Fruit fly (Drosophila melanogaster): Measurements from ENCODE around the gene CG44153.

CG44153 gene

dm6 chr2L:10026376-10026775 is 153.7 kb downstream of the CG44153 start, which contains the start of gene CG13127:
Gene CG13127, plus strand, starts transcription at chr2L:10026676.
- TF ChIP-seq bsh (GFP tag; optimal IDR thresholded peaks at IDR 0.05) (no peak), CG11247 (GFP tag; IDR thresholded peaks at IDR 0.05) (no peak), Atf3 (GFP tag; optimal IDR thresholded peaks at IDR 0.05) (no peak), CG14965 (GFP tag; optimal IDR thresholded peaks at IDR 0.05; ENCODE audit: borderline replicate concordance) (no peak), Sry-δ (GFP tag; optimal IDR thresholded peaks at IDR 0.05) (no peak), chif (GFP tag; optimal IDR thresholded peaks at IDR 0.05) (no peak), Neu2 (GFP tag; optimal IDR thresholded peaks at IDR 0.05; ENCODE audit: borderline replicate concordance) (no peak), CG18764 (GFP tag; optimal IDR thresholded peaks at IDR 0.05) (no peak), grau (tag; optimal IDR thresholded peaks at IDR 0.05) (no peak), Poxn (GFP tag; IDR thresholded peaks at IDR 0.05) (no peak), CG1832 (GFP tag; optimal IDR thresholded peaks at IDR 0.05) (no peak), CG4820 (GFP tag; optimal IDR thresholded peaks at IDR 0.05) (no peak), lola (GFP tag; optimal IDR thresholded peaks at IDR 0.05) (no peak), Ravus (GFP tag; IDR thresholded peaks at IDR 0.05) (no peak), yki (optimal IDR thresholded peaks at IDR 0.05) (no peak), ems (GFP tag; optimal IDR thresholded peaks at IDR 0.05) (no peak), Ptx1 (GFP tag; IDR thresholded peaks at IDR 0.05) (no peak), CG43689 (GFP tag; IDR thresholded peaks at IDR 0.05) (no peak), CG13775 (GFP tag; optimal IDR thresholded peaks at IDR 0.05) (no peak)

- no peak for TF ChIP-seq B-H1 (GFP tag; IDR thresholded peaks at IDR 0.05)
- no peak for TF ChIP-seq Dfd (GFP tag; optimal IDR thresholded peaks at IDR 0.05)
- TF ChIP-seq kah (GFP tag; optimal IDR thresholded peaks at IDR 0.05), result no peak
- TF ChIP-seq HHEX (GFP tag; optimal IDR thresholded peaks at IDR 0.05), result no peak
- no peak for TF ChIP-seq wor (GFP tag; IDR thresholded peaks at IDR 0.05)
- TF ChIP-seq fd102C (GFP tag; optimal IDR thresholded peaks at IDR 0.05), result no peak
- TF ChIP-seq cas (GFP tag; IDR thresholded peaks at IDR 0.05), result no peak
- no peak for TF ChIP-seq kay (GFP tag; optimal IDR thresholded peaks at IDR 0.05)
- TF ChIP-seq CG8765 (GFP tag; IDR thresholded peaks at IDR 0.05), result no peak
- TF ChIP-seq CG8290 (GFP tag; optimal IDR thresholded peaks at IDR 0.05), result no peak
- no peak for TF ChIP-seq CG8290 (tag; optimal IDR thresholded peaks at IDR 0.05)
- no peak for TF ChIP-seq E2f1 (GFP tag; IDR thresholded peaks at IDR 0.05)
- no peak for TF ChIP-seq CG17186 (GFP tag; optimal IDR thresholded peaks at IDR 0.05)
- no peak for TF ChIP-seq mld (GFP tag; IDR thresholded peaks at IDR 0.05; ENCODE audit: partially characterized antibody)
- TF ChIP-seq pfk (GFP tag; optimal IDR thresholded peaks at IDR 0.05), result no peak
- TF ChIP-seq CG12071 (GFP tag; optimal IDR thresholded peaks at IDR 0.05), result no peak
- no peak for TF ChIP-seq CG32532 (GFP tag; IDR thresholded peaks at IDR 0.05)
- TF ChIP-seq CG6683 (GFP tag; optimal IDR thresholded peaks at IDR 0.05), result no peak
- TF ChIP-seq aop (GFP tag; IDR thresholded peaks at IDR 0.05), result no peak
- TF ChIP-seq H2.0 (GFP tag; IDR thresholded peaks at IDR 0.05), result no peak
- no peak for TF ChIP-seq CG34376 (GFP tag; optimal IDR thresholded peaks at IDR 0.05)
These were observed 162.7 kb downstream of the CG44153 start, which contains the start of gene CG13131 for dm6 chr2L:10017363-10017762. Gene CG13131, minus strand, starts transcription at chr2L:10017463.

Data from whole organism, embryonic.